Fruit fly (Drosophila melanogaster): ENCODE data around the gene pip.

pip gene

DNA sequence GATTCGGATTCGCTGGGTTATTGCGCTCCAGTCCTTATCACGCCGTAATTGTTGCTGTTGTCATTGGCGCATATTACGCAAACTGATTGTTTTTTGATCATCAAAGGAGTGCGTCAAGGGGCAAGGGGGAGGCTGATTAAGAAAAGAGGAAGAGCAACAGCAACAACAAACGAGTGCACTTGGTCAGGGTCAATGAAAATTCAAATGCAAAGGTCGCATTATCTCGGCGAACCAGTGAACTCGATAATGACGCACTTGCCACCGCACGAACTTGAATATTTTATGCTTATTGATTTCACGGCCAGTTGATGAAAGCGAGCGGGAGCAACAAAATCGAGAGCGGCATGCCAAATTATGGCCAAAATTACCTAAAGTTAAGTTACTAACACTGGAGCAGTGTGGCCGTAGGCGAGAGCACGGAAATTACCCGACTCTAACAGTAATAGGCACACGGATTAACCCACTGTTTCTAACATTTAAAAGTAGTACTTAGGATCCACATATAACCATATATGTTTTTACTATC lies 77.1 kb downstream of the pip start, which contains the start of gene nes (continued):
- TF ChIP-seq stwl (tag; optimal IDR thresholded peaks at IDR 0.05) (peak; percentile 79), sna (GFP tag; IDR thresholded peaks at IDR 0.05; ENCODE audit: partially characterized antibody) (peak; percentile 48; the same call in 1 of the 2 replicates), Scr (GFP tag; IDR thresholded peaks at IDR 0.05; ENCODE audit: partially characterized antibody) (peak; percentile 41), CG43689 (GFP tag; IDR thresholded peaks at IDR 0.05) (no peak), CG10267 (tag; optimal IDR thresholded peaks at IDR 0.05) (peak; percentile 49), CoRest (tag; optimal IDR thresholded peaks at IDR 0.05) (peak; percentile 3), Ada2b (GFP tag; IDR thresholded peaks at IDR 0.05) (0 out of 2 replicates have a peak, but pooled peaks have one; percentile 12), Med (GFP tag) (peak; percentile 78), z (GFP tag; IDR thresholded peaks at IDR 0.05) (no peak), CG1603 (tag; optimal IDR thresholded peaks at IDR 0.05) (peak; percentile 49), Ptx1 (GFP tag; IDR thresholded peaks at IDR 0.05) (peak; percentile 25; the same call in 1 of the 2 replicates), slbo (GFP tag; IDR thresholded peaks at IDR 0.05) (peak; percentile 68), Taf1 (GFP tag; IDR thresholded peaks at IDR 0.05) (0 out of 2 replicates have a peak, but pooled peaks have one; percentile 12), gem (tag; optimal IDR thresholded peaks at IDR 0.05) (peak; percentile 7), CG13624 (GFP tag; optimal IDR thresholded peaks at IDR 0.05) (peak; percentile 1), CG9817 (tag; optimal IDR thresholded peaks at IDR 0.05) (peak; percentile 13), Eip74EF (GFP tag; optimal IDR thresholded peaks at IDR 0.05) (no peak), HLH4C (GFP tag; IDR thresholded peaks at IDR 0.05; ENCODE audit: partially characterized antibody) (peak; percentile 27; the same call in 1 of the 3 replicates), CG12769 (tag; optimal IDR thresholded peaks at IDR 0.05) (peak; percentile 45), Opbp (GFP tag; IDR thresholded peaks at IDR 0.05; ENCODE audit: partially characterized antibody) (0 out of 3 replicates have a peak, but pooled peaks have one; percentile 31), knrl (GFP tag; IDR thresholded peaks at IDR 0.05; ENCODE audit: partially characterized antibody) (0 out of 3 replicates have a peak, but pooled peaks have one; percentile 29), mam (GFP tag; optimal IDR thresholded peaks at IDR 0.05) (peak; percentile 3), Max (GFP tag; optimal IDR thresholded peaks at IDR 0.05) (peak; percentile 37), CG6175 (GFP tag; IDR thresholded peaks at IDR 0.05) (no peak), Fer1 (GFP tag; optimal IDR thresholded peaks at IDR 0.05) (peak; percentile 7), Sin3A (optimal IDR thresholded peaks at IDR 0.05) (peak; percentile 18), Dad (GFP tag; optimal IDR thresholded peaks at IDR 0.05) (no peak), chinmo (GFP tag; IDR thresholded peaks at IDR 0.05; ENCODE audit: partially characterized antibody) (peak; percentile 88; the same call in 1 of the 4 replicates), CG17385 (GFP tag; optimal IDR thresholded peaks at IDR 0.05) (peak; percentile 87), Aef1 (GFP tag; IDR thresholded peaks at IDR 0.05) (0 out of 3 replicates have a peak, but pooled peaks have one; percentile 9), NFAT (GFP tag; IDR thresholded peaks at IDR 0.05) (peak; percentile 11; the same call in 1 of the 2 replicates), CG12299 (tag; optimal IDR thresholded peaks at IDR 0.05) (peak; percentile 6), CG4617 (GFP tag; optimal IDR thresholded peaks at IDR 0.05; ENCODE audit: borderline replicate concordance) (peak; percentile 62), CG12391 (tag; optimal IDR thresholded peaks at IDR 0.05) (peak; percentile 11)

DNA sequence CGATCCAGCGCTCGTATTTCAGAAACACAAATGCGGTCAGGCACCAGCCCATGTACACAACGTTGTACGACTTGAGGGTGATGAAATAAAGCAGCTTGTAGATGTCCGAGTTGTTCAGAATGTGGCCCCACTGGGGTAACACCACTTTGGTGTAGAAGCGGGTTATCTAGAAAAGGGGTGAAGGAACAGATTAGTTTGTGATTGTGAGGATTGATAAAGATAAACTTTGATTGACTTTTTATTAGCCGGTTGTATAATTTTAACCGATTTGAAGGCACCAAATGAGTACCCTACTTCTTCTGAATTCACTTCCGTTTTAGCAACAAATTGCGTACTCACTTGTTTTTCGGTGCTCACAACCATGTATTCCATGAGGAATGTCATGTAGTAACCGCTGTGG lies 79.2 kb downstream of the pip start:
- TF ChIP-seq caup (GFP tag; optimal IDR thresholded peaks at IDR 0.05; ENCODE audit: severe bottlenecking): no peak
- TF ChIP-seq Six4 (GFP tag; optimal IDR thresholded peaks at IDR 0.05): no peak
- TF ChIP-seq Dref (GFP tag; IDR thresholded peaks at IDR 0.05): no peak
- no peak for TF ChIP-seq ac (GFP tag; optimal IDR thresholded peaks at IDR 0.05)
- TF ChIP-seq nmo (GFP tag; optimal IDR thresholded peaks at IDR 0.05): no peak
- no peak for TF ChIP-seq tll (GFP tag; optimal IDR thresholded peaks at IDR 0.05)
- TF ChIP-seq CG3726 (GFP tag; IDR thresholded peaks at IDR 0.05): no peak
- no peak for TF ChIP-seq br (optimal IDR thresholded peaks at IDR 0.05)
- peak; percentile 4 for TF ChIP-seq CG34376 (GFP tag; optimal IDR thresholded peaks at IDR 0.05)
- no peak for TF ChIP-seq CG31224 (GFP tag; IDR thresholded peaks at IDR 0.05)
- no peak for TF ChIP-seq Xbp1 (GFP tag; optimal IDR thresholded peaks at IDR 0.05)
- TF ChIP-seq prd (optimal IDR thresholded peaks at IDR 0.05): no peak
- no peak for TF ChIP-seq prd (GFP tag; IDR thresholded peaks at IDR 0.05)
- TF ChIP-seq Oaz (GFP tag; IDR thresholded peaks at IDR 0.05): no peak
- TF ChIP-seq CG11560 (tag; IDR thresholded peaks at IDR 0.05): no peak
- TF ChIP-seq Vsx1 (GFP tag; optimal IDR thresholded peaks at IDR 0.05): peak; percentile 44
- TF ChIP-seq sens-2 (GFP tag; IDR thresholded peaks at IDR 0.05): peak; percentile 80; the same call in 1 of the 2 replicates
